Worm (Caenorhabditis elegans): Measurements from ENCODE around the gene R04D3.2.

Gene R04D3.2

DNA sequence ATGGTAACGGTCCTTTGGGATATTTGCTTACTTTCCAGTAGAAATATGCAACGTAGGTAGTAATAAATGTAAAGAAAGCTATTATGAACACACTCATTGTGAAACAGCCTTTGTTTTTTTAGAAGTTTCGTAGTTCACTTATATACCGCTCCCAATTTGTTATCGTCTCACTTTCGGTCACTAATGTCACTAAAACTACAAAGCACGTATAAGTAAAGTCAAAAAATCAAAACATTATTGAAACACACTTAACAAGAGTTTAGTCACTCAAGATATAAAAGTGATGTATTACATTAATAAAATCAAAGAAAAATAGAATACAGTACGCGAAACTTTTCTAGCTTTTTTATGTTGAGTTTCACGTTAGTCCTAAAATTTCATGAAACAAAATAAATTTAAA, 12.3 kb downstream of the R04D3.2 start, which contains the start of gene cyp-14A3:
Gene cyp-14A3, minus strand, starts transcription at position 101 of the 400 bp plus-strand sequence.
- TF ChIP-seq dao-5 (tag; optimal IDR thresholded peaks at IDR 0.05), result no peak
- TF ChIP-seq W03F9.2 (tag; optimal IDR thresholded peaks at IDR 0.05), result no peak
- no peak for TF ChIP-seq him-1 (tag; optimal IDR thresholded peaks at IDR 0.05)

- no peak for TF ChIP-seq him-1 (tag; optimal IDR thresholded peaks at IDR 0.05)
- no peak for TF ChIP-seq dao-5 (tag; optimal IDR thresholded peaks at IDR 0.05)
- TF ChIP-seq W03F9.2 (tag; optimal IDR thresholded peaks at IDR 0.05), result no peak
Measured at ce11 chrX:13269586-13269985, 16.8 kb downstream of the R04D3.2 start, which contains the start of gene cyp-14A2. cyp-14A2 (minus strand) TSS chrX:13269686.

DNA sequence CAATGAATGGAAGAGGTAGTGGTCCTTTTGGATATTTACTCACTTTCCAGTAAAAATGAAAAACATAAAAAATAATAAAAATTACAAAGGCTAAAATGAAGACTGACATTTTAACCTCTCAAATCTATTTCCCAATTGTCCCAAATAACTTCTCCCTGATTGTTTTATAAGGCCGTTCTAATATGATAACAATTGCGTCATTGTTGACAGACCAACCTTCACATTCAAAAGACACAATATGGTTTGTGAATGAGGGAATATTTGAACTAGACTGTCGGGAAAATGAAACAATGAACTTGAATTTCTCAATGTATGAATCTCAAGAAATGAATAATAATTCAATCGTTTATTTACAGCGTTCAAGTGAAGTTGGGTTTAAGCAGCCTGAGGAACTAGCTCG, 19.2 kb downstream of the R04D3.2 start, which contains the start of gene cyp-14A1:
Gene cyp-14A1, minus strand, starts transcription at position 126 of the 400 bp plus-strand sequence.
- TF ChIP-seq dao-5 (tag; optimal IDR thresholded peaks at IDR 0.05) (no peak), him-1 (tag; optimal IDR thresholded peaks at IDR 0.05) (no peak), W03F9.2 (tag; optimal IDR thresholded peaks at IDR 0.05) (no peak)

ce11 chrX:13264550-13264949, 21.9 kb downstream of the R04D3.2 start:
- TF ChIP-seq dao-5 (tag; optimal IDR thresholded peaks at IDR 0.05) (peak; percentile 77), him-1 (tag; optimal IDR thresholded peaks at IDR 0.05) (peak; percentile 68), W03F9.2 (tag; optimal IDR thresholded peaks at IDR 0.05) (no peak)

- TF ChIP-seq W03F9.2 (tag; optimal IDR thresholded peaks at IDR 0.05) (no peak), him-1 (tag; optimal IDR thresholded peaks at IDR 0.05) (no peak)
Measured at ce11 chrX:13262195-13262594, 24.2 kb downstream of the R04D3.2 start, which contains the start of gene K09A11.1. K09A11.1 (plus strand) TSS chrX:13262495.

DNA sequence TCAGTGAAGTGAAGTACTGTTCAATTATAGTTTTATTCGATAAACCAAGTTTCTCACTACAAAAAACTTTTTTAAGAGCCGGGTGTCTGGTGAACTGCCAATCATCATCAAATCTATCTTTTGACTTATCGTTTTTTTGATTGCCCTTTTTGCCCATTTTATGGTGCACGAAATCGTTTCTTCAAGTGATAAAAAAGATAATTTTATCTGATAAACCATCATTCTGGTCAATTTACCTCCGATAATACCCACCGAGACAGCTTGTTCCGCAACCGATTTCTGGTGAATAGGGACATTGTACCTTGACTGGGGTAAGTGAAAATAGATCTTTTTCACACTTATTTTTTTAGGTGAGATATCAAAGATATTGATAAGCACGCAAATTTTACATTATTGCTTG, 28.9 kb downstream of the R04D3.2 start, which contains the start of gene K08H2.10:
Gene K08H2.10, plus strand, starts transcription at position 230 of the 400 bp plus-strand sequence.
- no peak for TF ChIP-seq W03F9.2 (tag; optimal IDR thresholded peaks at IDR 0.05)
- no peak for TF ChIP-seq him-1 (tag; optimal IDR thresholded peaks at IDR 0.05)
- TF ChIP-seq dao-5 (tag; optimal IDR thresholded peaks at IDR 0.05), result no peak

ce11 chrX:13251914-13252434, 34.5 kb downstream of the R04D3.2 start, which contains the start of gene nhr-32:
nhr-32 (plus strand) TSS chrX:13251964.
- TF ChIP-seq W03F9.2 (tag; optimal IDR thresholded peaks at IDR 0.05) (no peak), him-1 (tag; optimal IDR thresholded peaks at IDR 0.05) (no peak), dao-5 (tag; optimal IDR thresholded peaks at IDR 0.05) (no peak)

- no peak for TF ChIP-seq him-1 (tag; optimal IDR thresholded peaks at IDR 0.05)
- no peak for TF ChIP-seq W03F9.2 (tag; optimal IDR thresholded peaks at IDR 0.05)
- no peak for TF ChIP-seq dao-5 (tag; optimal IDR thresholded peaks at IDR 0.05)
Measured at ce11 chrX:13251354-13251843, 35.0 kb downstream of the R04D3.2 start.

DNA sequence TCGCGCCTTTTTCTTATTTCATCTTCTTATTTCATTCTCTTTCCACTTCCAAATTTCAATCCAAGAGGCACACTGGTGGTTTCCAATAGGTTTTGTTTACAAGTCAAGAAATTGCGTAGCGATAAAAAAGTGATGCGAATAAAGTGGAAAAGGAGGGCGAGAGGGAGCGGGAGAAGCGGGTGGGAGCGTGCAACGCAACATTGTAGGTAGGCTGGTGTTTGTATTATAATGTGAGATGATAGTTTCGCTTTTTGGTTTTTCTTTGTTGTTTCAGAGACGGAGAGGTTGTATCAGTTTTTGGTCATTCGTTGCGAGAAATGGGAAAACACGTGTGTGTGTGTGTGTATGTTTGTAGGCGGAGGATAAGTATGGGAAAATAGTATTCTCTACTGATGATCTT, 36.3 kb downstream of the R04D3.2 start:
- TF ChIP-seq dao-5 (tag; optimal IDR thresholded peaks at IDR 0.05) (no peak), W03F9.2 (tag; optimal IDR thresholded peaks at IDR 0.05) (no peak), him-1 (tag; optimal IDR thresholded peaks at IDR 0.05) (no peak)

DNA sequence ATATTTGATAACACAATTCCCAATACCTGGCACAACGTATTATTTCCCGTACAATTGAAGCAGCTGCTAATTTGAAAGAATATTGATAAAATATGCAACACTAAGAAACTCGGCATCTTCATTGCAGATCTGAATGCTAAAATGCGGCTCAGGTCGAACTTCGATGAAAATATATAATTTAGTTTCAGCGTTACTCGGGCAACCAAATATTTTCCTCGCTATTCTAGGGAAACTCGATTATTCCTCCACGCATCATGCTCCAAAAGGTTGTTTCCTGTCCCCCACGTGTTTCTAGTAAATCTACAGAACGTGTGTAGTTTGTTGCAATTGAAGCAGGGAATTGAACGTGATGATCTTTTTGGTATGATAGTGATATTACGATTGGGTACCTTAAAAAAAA, 37.3 kb downstream of the R04D3.2 start:
- TF ChIP-seq W03F9.2 (tag; optimal IDR thresholded peaks at IDR 0.05) (no peak), dao-5 (tag; optimal IDR thresholded peaks at IDR 0.05) (no peak), him-1 (tag; optimal IDR thresholded peaks at IDR 0.05) (no peak)

DNA sequence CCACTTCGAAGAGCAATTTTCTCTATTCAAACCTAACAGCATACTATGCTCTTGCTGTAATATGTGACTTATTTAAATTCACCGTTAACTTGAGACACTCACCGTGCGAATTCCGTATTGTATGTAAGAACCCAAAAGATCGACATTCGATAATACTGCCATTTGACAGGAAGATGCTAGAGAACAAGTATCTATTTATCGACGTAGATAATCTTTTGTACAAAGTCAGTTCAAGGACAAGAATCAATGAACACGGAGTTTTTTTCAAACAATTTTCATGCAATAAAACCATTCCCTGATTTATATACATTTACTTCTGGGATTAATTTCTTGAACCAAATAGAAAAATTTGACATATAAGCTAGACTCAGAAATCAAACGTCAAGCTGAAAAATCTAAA, 38.2 kb downstream of the R04D3.2 start, which contains the start of gene K08H2.7:
Gene K08H2.7, minus strand, starts transcription at position 173 of the 400 bp plus-strand sequence.
- no peak for TF ChIP-seq dao-5 (tag; optimal IDR thresholded peaks at IDR 0.05)
- no peak for TF ChIP-seq W03F9.2 (tag; optimal IDR thresholded peaks at IDR 0.05)
- no peak for TF ChIP-seq him-1 (tag; optimal IDR thresholded peaks at IDR 0.05)

DNA sequence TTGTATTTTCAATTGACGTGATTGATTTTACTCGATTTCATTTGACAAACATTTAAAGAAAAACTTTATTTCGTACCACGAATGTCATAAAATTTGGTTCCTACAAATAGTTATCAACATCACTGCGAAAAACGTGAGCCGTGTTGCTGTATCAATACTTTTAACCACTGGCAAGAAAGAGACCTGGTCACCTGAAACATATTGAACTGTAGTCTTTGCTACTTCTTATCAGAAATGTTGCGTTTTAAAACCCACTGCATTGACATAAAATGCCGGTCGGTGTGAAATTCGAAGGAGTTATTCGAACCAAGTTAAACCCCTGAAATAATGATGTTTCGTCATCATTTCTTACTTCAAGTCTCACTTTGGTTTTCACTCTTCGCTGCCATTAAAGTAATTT, 38.8 kb downstream of the R04D3.2 start:
- TF ChIP-seq W03F9.2 (tag; optimal IDR thresholded peaks at IDR 0.05) (no peak), dao-5 (tag; optimal IDR thresholded peaks at IDR 0.05) (no peak), him-1 (tag; optimal IDR thresholded peaks at IDR 0.05) (no peak)

DNA sequence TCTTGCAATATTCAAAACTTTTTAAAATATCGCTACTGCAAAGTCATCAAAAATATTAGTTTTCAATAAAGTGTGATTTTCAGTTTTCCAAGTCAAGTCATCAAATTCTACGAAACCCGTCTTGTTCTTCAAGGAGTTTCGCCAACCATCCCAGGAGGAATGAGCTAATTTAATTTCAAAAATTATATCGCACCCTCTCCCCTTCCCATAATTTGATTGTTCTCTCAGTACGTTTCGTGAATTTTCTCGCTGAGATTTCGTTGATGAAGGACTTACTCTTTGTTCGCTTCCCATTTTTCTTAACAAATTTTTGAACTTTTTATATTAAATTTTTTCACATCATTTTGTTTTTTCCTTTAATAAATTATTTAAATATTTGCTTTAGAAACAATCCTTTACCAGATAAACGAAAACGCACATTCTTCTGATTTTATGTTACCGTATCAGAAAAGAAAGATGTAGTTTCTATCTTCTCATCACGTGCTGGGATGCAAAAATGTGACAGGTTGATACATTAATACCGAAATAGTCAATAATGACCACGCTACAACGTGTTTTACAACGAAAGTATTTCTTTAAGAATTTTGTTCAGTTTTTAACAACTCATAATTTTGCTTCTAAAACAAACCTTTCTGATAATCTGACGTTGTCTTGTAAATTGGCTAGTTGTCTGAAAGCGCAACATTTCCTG, 39.6 kb downstream of the R04D3.2 start:
- TF ChIP-seq W03F9.2 (tag; optimal IDR thresholded peaks at IDR 0.05) (no peak), him-1 (tag; optimal IDR thresholded peaks at IDR 0.05) (no peak), dao-5 (tag; optimal IDR thresholded peaks at IDR 0.05) (no peak)

DNA sequence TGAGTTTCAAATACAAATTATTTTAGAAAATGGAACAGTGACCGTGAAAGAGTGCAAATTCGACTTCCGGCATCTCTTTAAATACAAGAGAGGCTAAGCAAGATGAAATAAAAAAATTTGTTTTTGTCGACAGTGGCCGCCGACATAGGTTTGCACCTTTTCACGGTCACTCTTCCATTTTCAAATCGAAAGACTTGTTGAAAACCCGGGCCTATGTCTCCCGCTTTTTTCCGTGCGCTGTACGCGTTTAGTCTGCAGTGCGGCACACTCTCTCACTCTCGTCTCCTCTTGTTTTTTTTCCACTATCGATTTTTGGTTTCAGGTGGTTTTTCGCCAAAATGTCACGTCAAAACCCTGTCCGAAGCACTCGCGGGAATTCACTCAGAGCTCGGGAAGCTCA, 41.3 kb downstream of the R04D3.2 start, which contains the start of gene hpl-1:
Gene hpl-1, plus strand, starts transcription at position 301 of the 400 bp plus-strand sequence.
- TF ChIP-seq W03F9.2 (tag; optimal IDR thresholded peaks at IDR 0.05) (no peak), him-1 (tag; optimal IDR thresholded peaks at IDR 0.05) (no peak), dao-5 (tag; optimal IDR thresholded peaks at IDR 0.05) (no peak)
